Worm (Caenorhabditis elegans) whole organism, late embryonic: ENCODE measurements around the gene R07E4.5.
A peak's percentile ranks its signal among the peaks of the same experiment; 100 is the strongest.

Source experiments
- K09A11.1 ChIP-seq: sonication (generic microtip); optimal IDR thresholded peaks from 2 replicates; lab custom pipeline; 2017; ENCODE audit warnings: antibody characterized with exemption, mild to moderate bottlenecking, missing genetic modification characterization, missing compliant biosample characterization; ENCODE audit not compliant: insufficient read depth
- T23F11.4 ChIP-seq: fragments of 200-800 bp; sonication (Bioruptor generic); optimal IDR thresholded peaks from 2 replicates; lab custom pipeline; 2018; ENCODE audit warnings: mild to moderate bottlenecking, missing genetic modification characterization, missing compliant biosample characterization
- ama-1 ChIP-seq: fragments of 150-350 bp; optimal IDR thresholded peaks from 2 replicates; lab custom pipeline; 2014
- ceh-14 ChIP-seq: sonication (generic microtip); optimal IDR thresholded peaks from 2 replicates; lab custom pipeline; 2016; ENCODE audit warnings: missing genotype, missing genetic modification characterization, missing compliant biosample characterization
- ceh-18 ChIP-seq: sonication (generic microtip); optimal IDR thresholded peaks from 2 replicates; lab custom pipeline; 2016; ENCODE audit warnings: missing genetic modification characterization, missing compliant biosample characterization
- ceh-19 ChIP-seq: fragments of 200-800 bp; sonication (Bioruptor generic); optimal IDR thresholded peaks from 2 replicates; lab custom pipeline; 2018; ENCODE audit warnings: mild to moderate bottlenecking, missing genetic modification characterization, missing compliant biosample characterization
- ceh-22 ChIP-seq: sonication (generic microtip); optimal IDR thresholded peaks from 2 replicates; lab custom pipeline; 2017; ENCODE audit warnings: missing biosample characterization, missing genetic modification characterization
- ceh-31 ChIP-seq: sonication (generic microtip); optimal IDR thresholded peaks from 2 replicates; lab custom pipeline; 2016; ENCODE audit warnings: missing genetic modification characterization, missing compliant biosample characterization
- ceh-34 ChIP-seq: sonication (generic microtip); optimal IDR thresholded peaks from 2 replicates; lab custom pipeline; 2016; ENCODE audit warnings: mild to moderate bottlenecking, missing genetic modification characterization, missing compliant biosample characterization
- ceh-48 ChIP-seq: sonication (generic microtip); optimal IDR thresholded peaks from 2 replicates; lab custom pipeline; 2016; ENCODE audit warnings: missing genetic modification characterization, inconsistent platforms, missing compliant biosample characterization
- dve-1 ChIP-seq: sonication (generic microtip); optimal IDR thresholded peaks from 2 replicates; lab custom pipeline; 2017; ENCODE audit warnings: antibody characterized with exemption, mild to moderate bottlenecking, missing genetic modification characterization, missing compliant biosample characterization
- elt-2 ChIP-seq: sonication (generic microtip); optimal IDR thresholded peaks from 2 replicates; lab custom pipeline; 2016; ENCODE audit warnings: missing genetic modification reagents, missing genetic modification characterization, missing compliant biosample characterization
- ets-4 ChIP-seq: sonication (generic microtip); optimal IDR thresholded peaks from 2 replicates; lab custom pipeline; 2016; ENCODE audit warnings: missing genetic modification characterization, missing compliant biosample characterization
- fax-1 ChIP-seq: sonication (generic microtip); optimal IDR thresholded peaks from 2 replicates; lab custom pipeline; 2016; ENCODE audit warnings: missing genotype, missing genetic modification characterization, missing compliant biosample characterization
- fkh-10 ChIP-seq: fragments of 150-350 bp; optimal IDR thresholded peaks from 2 replicates; lab custom pipeline; 2014; ENCODE audit warnings: missing biosample characterization, missing genetic modification reagents, missing genetic modification characterization
- fkh-6 ChIP-seq: sonication (generic microtip); optimal IDR thresholded peaks from 2 replicates; lab custom pipeline; 2016; ENCODE audit warnings: missing genetic modification characterization, missing compliant biosample characterization
- gmeb-2 ChIP-seq: sonication (generic microtip); optimal IDR thresholded peaks from 2 replicates; lab custom pipeline; 2016; ENCODE audit warnings: missing genetic modification characterization, inconsistent platforms, missing compliant biosample characterization
- hlh-13 ChIP-seq: fragments of 200-800 bp; sonication (Bioruptor generic); optimal IDR thresholded peaks from 2 replicates; lab custom pipeline; 2018; ENCODE audit warnings: mild to moderate bottlenecking, missing genetic modification characterization, missing compliant biosample characterization
- hlh-6 ChIP-seq: sonication (generic microtip); optimal IDR thresholded peaks from 2 replicates; lab custom pipeline; 2016; ENCODE audit warnings: missing genotype, missing genetic modification characterization, missing compliant biosample characterization
- hlh-8 ChIP-seq: sonication (generic microtip); optimal IDR thresholded peaks from 2 replicates; lab custom pipeline; 2016; ENCODE audit warnings: missing genotype, missing genetic modification characterization, missing compliant biosample characterization
- lim-6 ChIP-seq: sonication (generic microtip); optimal IDR thresholded peaks from 2 replicates; lab custom pipeline; 2016; ENCODE audit warnings: missing genetic modification characterization, missing compliant biosample characterization
- lin-11 ChIP-seq: fragments of 200-800 bp; sonication (Bioruptor generic); optimal IDR thresholded peaks from 2 replicates; lab custom pipeline; 2018; ENCODE audit warnings: mild to moderate bottlenecking, missing genetic modification characterization, missing compliant biosample characterization
- nhr-11 ChIP-seq: fragments of 150-350 bp; optimal IDR thresholded peaks from 2 replicates; lab custom pipeline; 2014; ENCODE audit warnings: missing biosample characterization, missing genetic modification characterization
- nhr-232 ChIP-seq: sonication (generic microtip); optimal IDR thresholded peaks from 2 replicates; lab custom pipeline; 2016; ENCODE audit warnings: missing genetic modification characterization, missing compliant biosample characterization
- npax-4 ChIP-seq: sonication (generic microtip); optimal IDR thresholded peaks from 2 replicates; lab custom pipeline; 2016; ENCODE audit warnings: missing genetic modification characterization, missing compliant biosample characterization
- pag-3 ChIP-seq: sonication (generic microtip); optimal IDR thresholded peaks from 2 replicates; lab custom pipeline; 2016; ENCODE audit warnings: missing compliant biosample characterization, missing genetic modification characterization, borderline replicate concordance
- pat-9 ChIP-seq: fragments of 200-800 bp; sonication (Bioruptor generic); optimal IDR thresholded peaks from 2 replicates; lab custom pipeline; 2018; ENCODE audit warnings: mild to moderate bottlenecking, missing genetic modification characterization, moderate library complexity, missing compliant biosample characterization
- pax-1 ChIP-seq: fragments of 150-350 bp; optimal IDR thresholded peaks from 2 replicates; lab custom pipeline; 2014; ENCODE audit warnings: missing biosample characterization, missing genetic modification characterization
- pha-2 ChIP-seq: sonication (generic microtip); optimal IDR thresholded peaks from 2 replicates; lab custom pipeline; 2017; ENCODE audit warnings: mild to moderate bottlenecking, missing genetic modification characterization, missing compliant biosample characterization
- pros-1 ChIP-seq: fragments of 150-350 bp; optimal IDR thresholded peaks from 2 replicates; lab custom pipeline; 2014; ENCODE audit warnings: missing biosample characterization, missing genetic modification reagents, missing genetic modification characterization
- sox-2 ChIP-seq: fragments of 200-800 bp; sonication (Bioruptor generic); IDR thresholded peaks from 2 replicates; pipeline ENCODE4 v1.3.6; 2022; ENCODE audit warnings: missing genetic modification reagents, missing genetic modification characterization, missing compliant biosample characterization
- sox-4 ChIP-seq: sonication (generic microtip); optimal IDR thresholded peaks from 2 replicates; lab custom pipeline; 2017; ENCODE audit warnings: mild to moderate bottlenecking, missing genetic modification characterization, inconsistent platforms, missing compliant biosample characterization
- syd-9 ChIP-seq: sonication (generic microtip); optimal IDR thresholded peaks from 2 replicates; lab custom pipeline; 2016; ENCODE audit warnings: mild to moderate bottlenecking, missing genetic modification characterization, moderate library complexity, missing compliant biosample characterization
- unc-42 ChIP-seq: sonication (generic microtip); optimal IDR thresholded peaks from 2 replicates; lab custom pipeline; 2016; ENCODE audit warnings: missing genotype, missing genetic modification characterization, missing compliant biosample characterization
- zip-5 ChIP-seq: sonication (generic microtip); optimal IDR thresholded peaks from 2 replicates; lab custom pipeline; 2016; ENCODE audit warnings: missing genetic modification characterization, missing compliant biosample characterization

R07E4.5 gene

DNA sequence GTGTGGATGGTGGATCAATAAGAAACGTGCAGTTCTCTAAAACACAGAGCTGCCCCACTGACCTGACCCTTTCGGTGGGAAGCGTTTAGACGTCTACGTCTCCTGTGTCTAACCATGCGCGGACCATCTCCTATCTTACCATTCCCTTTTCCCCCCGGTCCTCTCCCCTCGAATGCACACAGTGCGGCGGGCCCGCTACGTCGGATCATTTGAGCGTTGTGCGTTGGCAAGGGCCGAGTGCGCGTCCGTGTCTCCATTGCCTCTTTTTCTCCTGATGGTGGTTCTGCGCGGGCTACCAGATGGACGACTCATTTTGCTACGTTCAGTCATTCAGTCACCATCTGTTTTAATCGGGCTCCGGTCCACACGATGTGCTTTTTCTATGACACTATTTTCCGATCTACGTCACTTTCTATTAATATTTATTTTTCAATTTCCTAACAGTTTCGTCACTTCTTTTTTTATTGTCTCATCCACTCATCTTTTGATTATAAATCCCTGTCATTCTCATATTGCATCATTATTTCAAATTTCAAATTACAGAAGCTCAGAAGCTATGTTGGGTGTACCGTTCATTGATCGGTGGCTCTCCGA, 42.7 kb upstream of the R07E4.5 start, which contains the start of gene inx-3 (continued):
- TF ChIP-seq lim-6 (tag; lab: Kevin White, UChicago) (no peak), fkh-10 (GFP tag; lab: Kevin White, UChicago) (no peak), zip-5 (tag; lab: Kevin White, UChicago) (no peak), ceh-34 (tag; lab: Kevin White, UChicago) (peak; percentile 56), ets-4 (tag; lab: Kevin White, UChicago) (no peak), hlh-6 (tag; lab: Kevin White, UChicago) (peak; percentile 32), nhr-232 (tag; lab: Kevin White, UChicago) (peak; percentile 24), T23F11.4 (GFP tag; lab: Kevin White, UChicago) (peak; percentile 48), hlh-13 (no peak), pat-9 (no peak), unc-42 (tag; lab: Kevin White, UChicago) (no peak), ceh-14 (tag; lab: Kevin White, UChicago) (no peak), hlh-8 (tag; lab: Kevin White, UChicago) (peak; percentile 22), lin-11 (no peak), dve-1 (tag; lab: Kevin White, UChicago) (no peak), pha-2 (tag; lab: Kevin White, UChicago) (no peak), pag-3 (tag; lab: Kevin White, UChicago) (no peak), fax-1 (no peak), gmeb-2 (tag; lab: Kevin White, UChicago) (no peak)

DNA sequence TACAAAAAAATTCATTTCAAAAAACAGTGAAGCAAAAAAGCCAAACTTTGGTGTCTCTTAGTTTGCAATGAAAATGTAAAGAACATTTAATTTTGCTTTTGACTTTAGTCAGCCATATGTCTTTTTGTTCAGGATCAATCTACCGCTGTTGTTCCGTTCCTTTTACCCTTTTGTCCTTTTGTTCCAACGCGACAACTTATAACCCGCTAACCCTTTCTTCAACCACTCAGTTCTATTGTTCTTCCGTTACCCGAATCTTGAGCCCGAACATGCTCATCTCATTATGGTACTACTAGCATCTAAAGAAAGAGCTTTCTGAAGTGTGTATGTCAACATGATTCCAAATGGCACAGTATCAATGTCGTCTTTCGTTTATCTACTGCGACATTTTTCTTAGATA, 41.0 kb upstream of the R07E4.5 start:
- TF ChIP-seq sox-2 (peak; percentile 66), ama-1 (lab: Kevin White, UChicago) (no peak)

ce11 chrX:5992770-5993169, 39.8 kb upstream of the R07E4.5 start, which contains the start of gene F22F4.5:
TSS of gene F22F4.5 (minus strand) at chrX:5992870.
- TF ChIP-seq pax-1 (no peak), hlh-8 (tag; lab: Kevin White, UChicago) (no peak), sox-4 (tag; lab: Kevin White, UChicago) (no peak), gmeb-2 (tag; lab: Kevin White, UChicago) (no peak), syd-9 (tag; lab: Kevin White, UChicago) (no peak), lin-11 (no peak), ceh-18 (no peak), fkh-6 (tag; lab: Kevin White, UChicago) (no peak), pha-2 (tag; lab: Kevin White, UChicago) (no peak), pros-1 (tag; lab: Kevin White, UChicago) (no peak), ceh-31 (tag; lab: Kevin White, UChicago) (no peak), ceh-19 (GFP tag; lab: Kevin White, UChicago) (no peak)

DNA sequence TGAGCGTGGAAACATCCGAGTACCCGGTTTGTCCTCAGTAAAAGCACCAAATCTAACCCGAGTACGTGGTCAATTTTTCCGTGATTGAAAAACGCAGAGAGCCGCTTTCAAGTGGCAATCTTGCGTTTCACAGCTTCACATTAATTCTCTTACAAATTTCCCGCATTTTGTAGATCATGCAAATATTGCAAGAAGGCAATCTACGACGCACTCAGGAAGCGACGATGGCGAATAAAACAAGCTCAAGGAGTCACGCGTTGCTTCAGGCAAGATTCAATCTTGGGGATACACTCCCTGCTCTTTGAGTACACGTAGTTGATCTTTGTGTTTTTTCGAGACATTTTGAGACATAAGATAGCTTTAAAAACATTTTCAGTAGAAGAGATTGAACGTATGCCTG, 34.9 kb upstream of the R07E4.5 start:
- TF ChIP-seq pax-1 = no peak
- TF ChIP-seq ceh-19 (GFP tag; lab: Kevin White, UChicago) = no peak
- TF ChIP-seq ceh-48 = no peak
- TF ChIP-seq nhr-11 (tag; lab: Kevin White, UChicago) = no peak
- no peak for TF ChIP-seq ceh-22 (tag; lab: Kevin White, UChicago)
- no peak for TF ChIP-seq unc-42 (tag; lab: Kevin White, UChicago)
- TF ChIP-seq syd-9 (tag; lab: Kevin White, UChicago) = no peak
- TF ChIP-seq npax-4 (tag; lab: Kevin White, UChicago) = no peak

DNA sequence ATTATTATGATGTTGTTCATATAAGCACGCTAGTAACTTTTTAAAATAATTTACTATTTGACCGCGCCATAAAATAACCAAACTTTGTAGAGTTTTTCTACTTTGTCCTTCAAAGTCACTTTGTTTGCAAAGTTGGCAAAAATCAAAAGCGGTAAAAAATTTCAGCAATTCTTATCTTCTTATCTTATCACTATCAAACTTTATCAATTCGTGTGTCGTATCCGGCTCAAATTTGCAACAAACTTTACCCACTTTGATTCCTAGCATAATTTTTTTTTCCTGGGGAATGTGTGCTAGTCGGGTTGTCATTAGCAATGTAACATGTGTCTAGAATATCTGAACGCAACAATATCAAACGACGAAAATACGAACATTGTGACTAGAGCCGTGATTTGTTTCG, 32.7 kb upstream of the R07E4.5 start:
- TF ChIP-seq elt-2 (tag; lab: Kevin White, UChicago) = peak; percentile 72
- TF ChIP-seq K09A11.1 (tag; lab: Kevin White, UChicago) = no peak
